Worm (Caenorhabditis elegans) whole organism, dauer: Measurements from ENCODE around the gene suf-1.

Source experiments
- unc-62 ChIP-seq: sonication (generic microtip); optimal IDR thresholded peaks from 2 replicates; lab custom pipeline; 2017; ENCODE audit warnings: missing biosample characterization, missing genetic modification reagents, missing genetic modification characterization

The suf-1 gene

DNA sequence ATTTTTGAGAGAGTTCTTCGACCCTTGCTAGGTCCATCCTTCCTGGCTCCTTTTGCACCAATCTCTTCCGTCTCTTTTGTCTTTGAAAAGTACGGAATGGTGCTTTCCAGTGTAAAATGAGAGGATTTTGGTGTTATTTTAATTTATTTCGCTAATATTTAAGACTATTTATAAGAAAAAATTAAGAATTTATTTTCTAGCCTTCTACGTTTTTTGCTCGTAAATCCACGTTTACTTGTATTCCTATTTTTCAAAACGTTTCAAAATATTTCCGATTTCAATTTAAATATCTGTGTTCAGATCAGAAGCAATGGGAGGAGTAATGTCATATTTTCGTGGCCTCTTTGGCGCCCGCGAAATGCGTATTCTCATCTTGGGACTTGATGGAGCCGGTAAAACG, 21.9 kb upstream of the suf-1 start, which contains the start of gene arl-1:
arl-1 (plus strand) TSS at position 301 of the 400 bp plus-strand sequence.
- no peak for TF ChIP-seq unc-62 (GFP tag; lab: Kevin White, UChicago)

DNA sequence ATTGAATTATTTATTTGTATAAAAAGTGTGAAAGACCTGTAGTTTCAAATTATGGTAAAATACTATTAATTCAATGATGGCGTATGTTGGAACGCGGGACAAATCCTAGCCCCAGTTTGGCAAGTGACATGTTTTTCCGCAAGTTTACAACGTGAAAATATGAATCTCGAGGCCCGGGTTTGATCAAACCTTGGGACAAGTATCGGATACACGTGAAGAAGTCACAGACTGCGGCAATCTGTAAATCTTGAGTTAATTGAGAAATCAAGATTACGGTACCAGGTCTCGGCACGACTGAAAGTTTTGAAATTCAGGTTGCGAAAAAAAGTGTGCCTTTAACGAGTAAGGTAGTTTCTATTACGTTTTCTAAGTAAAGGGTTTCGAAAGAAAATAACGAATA, 20.6 kb upstream of the suf-1 start:
- no peak for TF ChIP-seq unc-62 (GFP tag; lab: Kevin White, UChicago)

- TF ChIP-seq unc-62 (GFP tag; lab: Kevin White, UChicago), result no peak
These were observed 18.5 kb upstream of the suf-1 start, which contains the start of gene F54C9.11 for ce11 chrII:8585036-8585627. F54C9.11 (minus strand) TSS chrII:8585086.

- no peak for TF ChIP-seq unc-62 (GFP tag; lab: Kevin White, UChicago)
These were observed 17.7 kb upstream of the suf-1 start for ce11 chrII:8585921-8586320.

DNA sequence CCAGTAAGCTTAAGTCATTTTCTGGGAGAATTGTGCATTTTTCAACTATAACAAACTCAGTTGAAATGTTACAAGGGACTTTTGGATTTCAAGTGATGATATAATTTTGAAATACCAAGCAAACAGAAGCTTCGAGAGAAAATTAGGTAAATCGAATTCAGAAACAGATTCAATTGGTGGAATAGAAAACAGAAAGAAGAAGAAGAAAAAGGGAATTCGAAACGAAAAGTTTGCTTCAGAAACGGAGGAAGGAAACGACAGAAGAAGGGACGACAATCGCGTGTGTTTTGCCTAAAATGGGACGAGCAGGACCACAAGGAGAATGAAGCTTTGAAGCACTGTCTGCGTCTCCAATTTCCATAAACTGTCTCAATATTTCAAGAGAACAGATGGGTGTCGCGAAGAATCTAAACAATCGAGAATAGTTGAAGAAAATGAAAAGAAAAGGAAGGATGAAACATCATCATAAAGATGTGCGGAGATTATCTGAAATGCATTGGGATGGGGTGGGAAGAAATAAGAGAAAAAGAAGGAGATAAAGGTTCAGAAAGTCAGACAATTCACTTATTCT, 15.9 kb upstream of the suf-1 start:
- TF ChIP-seq unc-62 (GFP tag; lab: Kevin White, UChicago), result no peak

- TF ChIP-seq unc-62 (GFP tag; lab: Kevin White, UChicago), result no peak
These were observed 15.2 kb upstream of the suf-1 start for ce11 chrII:8588442-8588841.

DNA sequence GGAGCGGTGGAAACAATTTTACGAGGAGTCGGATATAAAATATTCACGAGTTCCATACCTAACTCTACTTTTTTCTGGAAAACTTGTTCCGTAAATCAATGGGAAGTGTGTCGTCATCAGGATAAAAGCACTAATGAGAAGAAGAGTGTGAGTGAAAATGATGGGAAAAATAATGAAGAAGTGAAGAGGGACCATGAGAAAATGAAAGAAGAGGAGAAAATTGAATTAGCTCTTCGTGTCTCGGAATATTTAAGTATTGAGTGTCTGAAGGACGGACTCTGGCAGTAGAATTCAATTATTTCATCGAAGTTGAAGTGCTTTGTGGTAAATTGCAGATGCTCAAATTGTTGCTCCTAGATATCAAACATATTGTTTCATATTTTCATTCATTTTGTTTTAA, 14.4 kb upstream of the suf-1 start:
- no peak for TF ChIP-seq unc-62 (GFP tag; lab: Kevin White, UChicago)

- TF ChIP-seq unc-62 (GFP tag; lab: Kevin White, UChicago), result no peak
These were observed 13.0 kb upstream of the suf-1 start, which contains the start of gene aptf-4 for ce11 chrII:8590684-8591083. aptf-4 (plus strand) TSS chrII:8590984.

- no peak for TF ChIP-seq unc-62 (GFP tag; lab: Kevin White, UChicago)
These were observed 9.6 kb upstream of the suf-1 start, which contains the start of gene aptf-3 for ce11 chrII:8593840-8594625. aptf-3 (plus strand) TSS chrII:8594190.

ce11 chrII:8599214-8599613, 4.4 kb upstream of the suf-1 start, which contains the start of gene F28C6.5:
F28C6.5 (plus strand) TSS chrII:8599514.
- TF ChIP-seq unc-62 (GFP tag; lab: Kevin White, UChicago), result no peak

- no peak for TF ChIP-seq unc-62 (GFP tag; lab: Kevin White, UChicago)
These were observed 3.5 kb upstream of the suf-1 start, which contains the start of gene pigg-1 for ce11 chrII:8600165-8600564. pigg-1 (minus strand) TSS chrII:8600265.

- no peak for TF ChIP-seq unc-62 (GFP tag; lab: Kevin White, UChicago)
These were observed 1.2 kb upstream of the suf-1 start, which contains the start of the genes cpf-1 and rpl-26 for ce11 chrII:8602337-8602944. cpf-1 (minus strand) TSS chrII:8602440. rpl-26 (plus strand) TSS chrII:8602785.

ce11 chrII:8606549-8606948, 2.9 kb downstream of the suf-1 start, which contains the start of gene F28C6.8:
F28C6.8 (plus strand) TSS chrII:8606849.
- TF ChIP-seq unc-62 (GFP tag; lab: Kevin White, UChicago), result no peak

ce11 chrII:8607662-8608061, 4.0 kb downstream of the suf-1 start, which contains the start of gene F28C6.10:
F28C6.10 (plus strand) TSS chrII:8607962.
- TF ChIP-seq unc-62 (GFP tag; lab: Kevin White, UChicago), result no peak

DNA sequence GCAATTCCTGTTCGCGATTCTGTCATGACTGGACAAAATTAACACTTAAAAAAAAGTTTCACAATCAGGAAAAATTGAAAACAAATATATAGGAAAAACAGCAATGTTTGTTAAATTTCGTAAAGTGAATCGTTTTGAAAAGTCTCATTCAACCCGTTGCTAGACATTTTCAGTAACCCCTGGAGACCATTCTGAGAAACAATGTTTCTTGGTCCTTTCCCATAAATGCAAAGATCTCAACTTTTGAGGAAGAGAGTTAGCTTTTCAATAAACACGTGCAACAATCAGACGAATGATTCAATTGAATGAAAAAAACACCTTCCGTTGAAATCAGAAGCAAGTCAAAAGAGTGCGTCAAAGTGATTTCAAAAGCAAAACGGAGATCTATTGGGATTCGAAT, 6.4 kb downstream of the suf-1 start, which contains the start of gene F28C6.9:
F28C6.9 (minus strand) TSS at position 101 of the 400 bp plus-strand sequence.
- TF ChIP-seq unc-62 (GFP tag; lab: Kevin White, UChicago), result no peak
